Worm (Caenorhabditis elegans) whole organism, late embryonic: ENCODE measurements around the gene K11H12.11.

Experiments
- F13H6.1 ChIP-seq: sonication (generic microtip); optimal IDR thresholded peaks from 2 replicates; lab custom pipeline; 2016; ENCODE audit warnings: missing genetic modification characterization, missing compliant biosample characterization
- K02D7.2 ChIP-seq: sonication (generic microtip); optimal IDR thresholded peaks from 2 replicates; lab custom pipeline; 2017; ENCODE audit warnings: mild to moderate bottlenecking, missing genetic modification characterization, missing compliant biosample characterization
- Y22D7AL.16 ChIP-seq: sonication (generic microtip); optimal IDR thresholded peaks from 2 replicates; lab custom pipeline; 2016; ENCODE audit warnings: missing genetic modification characterization, missing compliant biosample characterization
- ahr-1 ChIP-seq: sonication (generic microtip); optimal IDR thresholded peaks from 2 replicates; lab custom pipeline; 2016; ENCODE audit warnings: missing genetic modification characterization, missing compliant biosample characterization
- ama-1 ChIP-seq: fragments of 150-350 bp; optimal IDR thresholded peaks from 2 replicates; lab custom pipeline; 2014
- ceh-18 ChIP-seq: sonication (generic microtip); optimal IDR thresholded peaks from 2 replicates; lab custom pipeline; 2016; ENCODE audit warnings: missing genetic modification characterization, missing compliant biosample characterization
- ceh-22 ChIP-seq: sonication (generic microtip); optimal IDR thresholded peaks from 2 replicates; lab custom pipeline; 2017; ENCODE audit warnings: missing biosample characterization, missing genetic modification characterization
- ceh-30 ChIP-seq: fragments of 150-350 bp; optimal IDR thresholded peaks from 2 replicates; lab custom pipeline; 2014; ENCODE audit warnings: missing biosample characterization, missing genetic modification characterization
- ceh-34 ChIP-seq: sonication (generic microtip); optimal IDR thresholded peaks from 2 replicates; lab custom pipeline; 2016; ENCODE audit warnings: mild to moderate bottlenecking, missing genetic modification characterization, missing compliant biosample characterization
- ceh-6 ChIP-seq: fragments of 200-800 bp; sonication (Bioruptor generic); optimal IDR thresholded peaks from 2 replicates; lab custom pipeline; 2018; ENCODE audit warnings: mild to moderate bottlenecking, missing genetic modification characterization, missing compliant biosample characterization
- ceh-9 ChIP-seq: sonication (generic microtip); optimal IDR thresholded peaks from 2 replicates; lab custom pipeline; 2016; ENCODE audit warnings: mild to moderate bottlenecking, missing genetic modification characterization, inconsistent platforms, missing compliant biosample characterization
- che-1 ChIP-seq: sonication (generic microtip); optimal IDR thresholded peaks from 2 replicates; lab custom pipeline; 2016; ENCODE audit warnings: mild to moderate bottlenecking, missing genetic modification characterization, missing compliant biosample characterization
- elt-2 ChIP-seq: sonication (generic microtip); optimal IDR thresholded peaks from 2 replicates; lab custom pipeline; 2016; ENCODE audit warnings: missing genetic modification reagents, missing genetic modification characterization, missing compliant biosample characterization
- elt-4 ChIP-seq: sonication (generic microtip); optimal IDR thresholded peaks from 2 replicates; lab custom pipeline; 2016; ENCODE audit warnings: missing genetic modification characterization, missing compliant biosample characterization
- fax-1 ChIP-seq: sonication (generic microtip); optimal IDR thresholded peaks from 2 replicates; lab custom pipeline; 2016; ENCODE audit warnings: missing genotype, missing genetic modification characterization, missing compliant biosample characterization
- gmeb-2 ChIP-seq: sonication (generic microtip); optimal IDR thresholded peaks from 2 replicates; lab custom pipeline; 2016; ENCODE audit warnings: missing genetic modification characterization, inconsistent platforms, missing compliant biosample characterization
- hlh-13 ChIP-seq: fragments of 200-800 bp; sonication (Bioruptor generic); optimal IDR thresholded peaks from 2 replicates; lab custom pipeline; 2018; ENCODE audit warnings: mild to moderate bottlenecking, missing genetic modification characterization, missing compliant biosample characterization
- hlh-30 ChIP-seq: sonication (generic microtip); optimal IDR thresholded peaks from 2 replicates; lab custom pipeline; 2017; ENCODE audit warnings: antibody characterized with exemption, missing genetic modification characterization, missing compliant biosample characterization; ENCODE audit not compliant: insufficient read depth
- hlh-6 ChIP-seq: sonication (generic microtip); optimal IDR thresholded peaks from 2 replicates; lab custom pipeline; 2016; ENCODE audit warnings: missing genotype, missing genetic modification characterization, missing compliant biosample characterization
- hlh-8 ChIP-seq: sonication (generic microtip); optimal IDR thresholded peaks from 2 replicates; lab custom pipeline; 2016; ENCODE audit warnings: missing genotype, missing genetic modification characterization, missing compliant biosample characterization
- nfya-1 ChIP-seq: sonication (generic microtip); optimal IDR thresholded peaks from 2 replicates; lab custom pipeline; 2017; ENCODE audit warnings: missing genetic modification characterization, mild to moderate bottlenecking, missing compliant biosample characterization, antibody characterized with exemption, moderate library complexity
- nhr-11 ChIP-seq: fragments of 150-350 bp; optimal IDR thresholded peaks from 2 replicates; lab custom pipeline; 2014; ENCODE audit warnings: missing biosample characterization, missing genetic modification characterization
- nhr-232 ChIP-seq: sonication (generic microtip); optimal IDR thresholded peaks from 2 replicates; lab custom pipeline; 2016; ENCODE audit warnings: missing genetic modification characterization, missing compliant biosample characterization
- pat-9 ChIP-seq: fragments of 200-800 bp; sonication (Bioruptor generic); optimal IDR thresholded peaks from 2 replicates; lab custom pipeline; 2018; ENCODE audit warnings: mild to moderate bottlenecking, missing genetic modification characterization, moderate library complexity, missing compliant biosample characterization
- pha-4 ChIP-seq: fragments of 150-350 bp; optimal IDR thresholded peaks from 2 replicates; lab custom pipeline; 2018; ENCODE audit warnings: missing biosample characterization, missing genetic modification reagents, missing genetic modification characterization
- pros-1 ChIP-seq: fragments of 150-350 bp; optimal IDR thresholded peaks from 2 replicates; lab custom pipeline; 2014; ENCODE audit warnings: missing biosample characterization, missing genetic modification reagents, missing genetic modification characterization
- rnt-1 ChIP-seq: sonication (generic microtip); optimal IDR thresholded peaks from 2 replicates; lab custom pipeline; 2016; ENCODE audit warnings: missing genetic modification characterization, missing compliant biosample characterization
- sdc-2 ChIP-seq: sonication (generic microtip); optimal IDR thresholded peaks from 2 replicates; lab custom pipeline; 2016; ENCODE audit warnings: missing genotype, missing genetic modification characterization, missing compliant biosample characterization
- sox-2 ChIP-seq: fragments of 200-800 bp; sonication (Bioruptor generic); IDR thresholded peaks from 2 replicates; pipeline ENCODE4 v1.3.6; 2022; ENCODE audit warnings: missing genetic modification reagents, missing genetic modification characterization, missing compliant biosample characterization
- sox-4 ChIP-seq: sonication (generic microtip); optimal IDR thresholded peaks from 2 replicates; lab custom pipeline; 2017; ENCODE audit warnings: mild to moderate bottlenecking, missing genetic modification characterization, inconsistent platforms, missing compliant biosample characterization
- tbx-2 ChIP-seq: sonication (generic microtip); optimal IDR thresholded peaks from 2 replicates; lab custom pipeline; 2016; ENCODE audit warnings: missing genetic modification characterization, missing compliant biosample characterization
- ttx-3 ChIP-seq: sonication (generic microtip); optimal IDR thresholded peaks from 2 replicates; lab custom pipeline; 2016; ENCODE audit warnings: missing genetic modification reagents, missing genetic modification characterization, missing compliant biosample characterization
- unc-3 ChIP-seq, 2 experiments: fragments of 200-800 bp in 1 of 2; sonication (Bioruptor generic) in 1 of 2; sonication (generic microtip) in 1 of 2; conservative IDR thresholded peaks in 1 of 2; optimal IDR thresholded peaks in 1 of 2; 2 replicates each; pipeline versions ENCODE4 v1.3.6 to Lab custom; 2016 to 2022; ENCODE audit warnings: missing compliant biosample characterization in 2 of 2, missing genetic modification characterization in 2 of 2, missing genetic modification reagents in 1 of 2
- unc-42 ChIP-seq: sonication (generic microtip); optimal IDR thresholded peaks from 2 replicates; lab custom pipeline; 2016; ENCODE audit warnings: missing genotype, missing genetic modification characterization, missing compliant biosample characterization
- unc-55 ChIP-seq: sonication (generic microtip); optimal IDR thresholded peaks from 2 replicates; lab custom pipeline; 2017; ENCODE audit warnings: missing biosample characterization, missing genetic modification reagents, missing genetic modification characterization
- unc-86 ChIP-seq: sonication (generic microtip); optimal IDR thresholded peaks from 2 replicates; lab custom pipeline; 2016; ENCODE audit warnings: missing genetic modification characterization, missing compliant biosample characterization

K11H12.11 gene

DNA sequence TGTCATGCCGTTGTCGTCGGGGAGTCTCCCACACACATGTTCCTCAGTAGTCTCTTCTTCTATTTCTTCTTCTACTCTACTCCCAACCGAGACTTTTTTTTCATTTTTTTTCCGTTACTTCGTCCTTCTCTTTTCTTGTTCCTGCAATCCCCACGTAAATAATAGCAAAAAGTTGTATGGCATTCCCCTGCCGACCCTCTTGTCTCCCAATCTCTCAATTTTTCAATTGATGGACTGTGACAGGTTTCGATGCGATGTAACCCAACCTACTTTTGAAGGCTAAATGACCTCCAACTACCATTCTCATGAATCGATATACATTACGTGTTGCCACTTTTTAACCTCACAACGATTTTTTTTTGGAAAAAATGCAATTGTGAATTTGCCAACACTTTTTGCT lies 6.2 kb downstream of the K11H12.11 start:
- peak; percentile 41 for TF ChIP-seq unc-55 (GFP tag; lab: Kevin White, UChicago)
- no peak for TF ChIP-seq hlh-6 (tag; lab: Kevin White, UChicago)
- TF ChIP-seq F13H6.1 (tag; lab: Kevin White, UChicago): no peak

DNA sequence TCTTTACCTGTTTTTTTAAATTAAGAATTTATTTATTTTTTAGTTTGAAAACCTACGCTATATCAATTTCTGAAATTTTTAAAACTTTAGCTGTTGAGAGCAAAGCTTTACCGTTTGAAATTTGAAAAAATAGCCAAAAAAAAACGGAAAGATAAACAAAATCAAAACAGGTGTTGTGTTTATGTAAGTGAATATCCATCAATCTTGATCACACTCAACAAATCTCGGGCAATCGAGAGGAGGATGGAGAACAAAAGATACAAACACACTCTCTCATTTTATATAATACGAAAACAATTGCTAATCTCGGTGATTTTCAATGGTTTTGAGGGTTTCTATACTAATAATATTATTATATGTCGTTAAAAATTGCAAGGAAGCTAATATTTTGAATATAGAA lies 8.7 kb downstream of the K11H12.11 start:
- TF ChIP-seq ama-1 (lab: Kevin White, UChicago): no peak
- peak; percentile 68 for TF ChIP-seq unc-55 (GFP tag; lab: Kevin White, UChicago)

DNA sequence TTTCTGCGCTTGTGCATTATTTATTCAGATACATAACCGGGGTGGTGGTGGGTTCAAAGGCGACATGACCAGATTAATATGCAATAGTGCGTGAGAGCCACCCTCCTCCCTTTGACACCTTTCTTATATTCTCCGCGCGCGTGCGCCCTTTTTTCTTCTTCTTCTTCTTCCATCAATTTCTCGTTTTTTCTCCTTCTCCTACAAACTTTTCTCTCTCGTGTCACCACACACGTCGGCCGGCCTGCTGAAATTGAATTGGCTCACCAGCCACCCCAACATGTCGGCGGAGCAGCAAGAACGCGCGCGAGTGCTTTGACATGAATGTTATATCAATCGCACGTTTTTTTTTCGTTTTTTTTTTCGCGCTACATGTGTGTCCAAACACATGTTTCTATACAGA lies 10.8 kb downstream of the K11H12.11 start:
- TF ChIP-seq che-1 (tag; lab: Kevin White, UChicago) (no peak), ama-1 (lab: Kevin White, UChicago) (no peak), K02D7.2 (no peak), nhr-11 (no peak), gmeb-2 (no peak), ceh-18 (tag; lab: Kevin White, UChicago) (peak; percentile 12), unc-3 (GFP tag; conservative IDR thresholded peaks at IDR 0.05; lab: Robert Waterston, UW) (no peak), unc-3 (tag; optimal IDR thresholded peaks at IDR 0.05; lab: Kevin White, UChicago) (no peak), sox-2 (GFP tag; lab: Robert Waterston, UW) (no peak), hlh-8 (tag; lab: Kevin White, UChicago) (no peak), unc-42 (tag; lab: Kevin White, UChicago) (peak; percentile 67), hlh-6 (tag; lab: Kevin White, UChicago) (no peak)

DNA sequence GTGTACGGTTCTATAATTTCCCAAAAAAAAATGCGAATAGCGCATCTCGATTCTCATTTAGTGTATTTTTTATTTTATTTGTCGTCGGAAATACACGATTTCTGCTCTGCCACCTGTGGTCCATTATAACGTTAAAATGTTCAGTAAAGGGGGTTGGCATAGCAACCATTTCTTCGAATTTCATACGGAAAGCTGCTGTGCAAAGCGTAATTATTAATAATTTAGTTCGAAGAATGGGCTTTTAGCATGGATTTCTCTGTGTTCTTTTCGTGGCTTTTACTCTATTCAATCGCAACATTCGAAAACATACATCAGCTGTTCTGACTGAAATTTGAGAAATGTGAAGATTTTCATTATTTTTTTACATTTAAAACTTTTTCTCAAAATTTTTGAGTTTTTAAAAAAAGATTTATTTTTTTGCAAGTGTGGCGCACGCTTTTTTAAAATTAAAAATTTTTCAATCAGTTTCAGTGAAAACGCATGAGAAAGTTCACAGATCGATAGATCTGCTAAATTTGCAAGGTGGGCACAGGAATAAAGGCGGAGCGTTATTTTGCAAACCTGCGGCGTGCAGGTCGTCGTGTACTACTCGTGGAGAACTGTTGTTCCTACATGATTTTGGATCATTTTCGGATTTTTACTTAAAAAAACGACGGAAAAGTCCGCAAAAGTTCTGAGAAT lies 11.7 kb downstream of the K11H12.11 start:
- no peak for TF ChIP-seq pha-4 (tag; lab: Kevin White, UChicago)
- no peak for TF ChIP-seq ceh-9
- TF ChIP-seq sox-4 (tag; lab: Kevin White, UChicago): no peak
- TF ChIP-seq ceh-6: no peak
- TF ChIP-seq elt-4 (tag; lab: Kevin White, UChicago): no peak
- no peak for TF ChIP-seq hlh-13 (GFP tag; lab: Kevin White, UChicago)
- TF ChIP-seq sdc-2 (tag; lab: Kevin White, UChicago): no peak
- no peak for TF ChIP-seq ceh-22 (tag; lab: Kevin White, UChicago)
- no peak for TF ChIP-seq pat-9 (tag; lab: Kevin White, UChicago)
- TF ChIP-seq fax-1: no peak

DNA sequence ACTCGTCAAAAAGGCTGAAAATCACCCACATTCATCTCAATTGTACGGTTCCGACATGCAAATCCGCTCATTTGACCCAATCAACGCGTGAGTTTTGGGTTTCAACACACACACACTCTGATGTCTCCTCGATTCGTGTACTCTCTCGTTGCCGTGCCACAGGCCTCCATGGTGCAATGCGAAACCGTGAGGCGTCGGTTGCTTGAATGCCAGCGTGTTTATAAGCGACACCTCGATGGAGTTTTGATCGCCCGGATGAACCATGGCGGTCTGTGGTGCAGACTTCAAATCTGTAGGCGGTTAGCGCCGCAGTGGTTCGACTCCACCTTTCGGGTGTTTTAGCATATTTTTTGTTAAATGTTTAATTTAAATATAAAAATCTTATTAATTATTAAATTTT lies 12.4 kb downstream of the K11H12.11 start:
- no peak for TF ChIP-seq rnt-1
- TF ChIP-seq elt-4 (tag; lab: Kevin White, UChicago): no peak
- TF ChIP-seq ceh-34: peak; percentile 63
- TF ChIP-seq nhr-11: no peak
- no peak for TF ChIP-seq pros-1 (tag; lab: Kevin White, UChicago)
- TF ChIP-seq ama-1 (lab: Kevin White, UChicago): no peak
- TF ChIP-seq nfya-1 (tag; lab: Kevin White, UChicago): peak; percentile 25
- no peak for TF ChIP-seq nhr-232 (tag; lab: Kevin White, UChicago)
- peak; percentile 15 for TF ChIP-seq Y22D7AL.16 (tag; lab: Kevin White, UChicago)
- no peak for TF ChIP-seq ahr-1 (tag; lab: Kevin White, UChicago)
- no peak for TF ChIP-seq ceh-30 (tag; lab: Kevin White, UChicago)
- TF ChIP-seq sox-2 (GFP tag; lab: Robert Waterston, UW): no peak
- no peak for TF ChIP-seq unc-86
- no peak for TF ChIP-seq pha-4 (tag; lab: Kevin White, UChicago)
- TF ChIP-seq che-1 (tag; lab: Kevin White, UChicago): no peak
- TF ChIP-seq hlh-30: peak; percentile 20
- TF ChIP-seq tbx-2 (tag; lab: Kevin White, UChicago): no peak
- no peak for TF ChIP-seq ttx-3 (tag; lab: Kevin White, UChicago)
- TF ChIP-seq elt-2: no peak
- TF ChIP-seq, all 69 proteins: peak for 4
